Fruit fly (Drosophila melanogaster) whole organism, wandering third instar larva: ENCODE measurements around the gene CG5376.

Experiments
- Sp1 ChIP-seq: fragments of 200-800 bp; sonication (Bioruptor generic); optimal IDR thresholded peaks from 3 replicates; lab custom pipeline; 2019; ENCODE audit warnings: missing biosample characterization, mild to moderate bottlenecking, missing genetic modification characterization, moderate library complexity
- pan ChIP-seq: fragments of >200 bp; optimal IDR thresholded peaks from 2 replicates; lab custom pipeline; 2017
- psq ChIP-seq: fragments of 200-800 bp; sonication (Bioruptor generic); optimal IDR thresholded peaks from 3 replicates; lab custom pipeline; 2017; ENCODE audit warnings: missing biosample characterization, mild to moderate bottlenecking, missing genetic modification characterization, moderate library complexity
- tai ChIP-seq: sonication (Bioruptor generic); optimal IDR thresholded peaks from 2 replicates; lab custom pipeline; 2016; ENCODE audit warnings: missing biosample characterization, missing genetic modification characterization
- woc ChIP-seq: sonication (Bioruptor generic); optimal IDR thresholded peaks from 2 replicates; lab custom pipeline; 2016; ENCODE audit warnings: missing biosample characterization, mild to moderate bottlenecking, missing genetic modification characterization

DNA sequence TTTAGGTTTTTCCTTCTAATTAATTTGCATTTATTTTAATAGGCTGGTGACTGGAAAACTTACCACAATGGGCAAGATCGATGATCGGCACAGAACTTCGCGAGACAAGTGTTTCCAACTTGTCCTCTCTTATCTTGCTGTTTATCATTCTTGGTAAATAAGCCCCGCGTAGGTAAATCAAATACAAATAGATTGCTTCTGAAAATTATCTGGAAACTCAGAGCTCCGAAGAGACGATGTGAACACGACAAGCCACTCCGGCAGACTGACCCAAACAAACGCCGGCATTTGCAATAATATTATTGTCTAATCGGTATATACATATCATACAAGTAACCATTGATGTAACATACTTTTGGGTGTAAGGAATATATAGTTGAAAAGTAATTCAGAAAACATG is 41.5 kb upstream of the CG5376 start, which contains the start of gene CG33099:
- TF ChIP-seq tai = no peak
- TF ChIP-seq psq (GFP tag; lab: Kevin White, UChicago) = no peak
- peak; percentile 47 for TF ChIP-seq Sp1 (GFP tag; lab: Kevin White, UChicago)
- TF ChIP-seq woc (GFP tag; lab: Kevin White, UChicago) = no peak
- TF ChIP-seq pan (lab: Kevin White, UChicago) = no peak
